Fruit fly (Drosophila melanogaster) whole organism, embryonic: Measurements from ENCODE around the gene CG18596.

Experiments used
- Ada2b ChIP-seq: fragments of 200-800 bp; sonication (Bioruptor generic); IDR thresholded peaks from 2 replicates; pipeline ENCODE4 v1.3.6; 2022; ENCODE audit warnings: missing biosample characterization, missing genetic modification characterization
- CG10565 ChIP-seq: fragments of 200-800 bp; sonication (Bioruptor generic); optimal IDR thresholded peaks from 3 replicates; lab custom pipeline; 2016; ENCODE audit warnings: missing biosample characterization, mild to moderate bottlenecking, missing genetic modification characterization
- CG11247 ChIP-seq: fragments of 200-800 bp; sonication (Bioruptor generic); IDR thresholded peaks from 2 replicates; pipeline ENCODE4 v1.3.6; 2022; ENCODE audit warnings: missing biosample characterization, missing genetic modification characterization
- CG12071 ChIP-seq: fragments of 200-800 bp; sonication (Bioruptor generic); optimal IDR thresholded peaks from 3 replicates; lab custom pipeline; 2018; ENCODE audit warnings: missing biosample characterization, mild to moderate bottlenecking, missing genetic modification characterization
- CG12744 ChIP-seq: fragments of 200-800 bp; sonication (Bioruptor generic); optimal IDR thresholded peaks from 2 replicates; lab custom pipeline; 2016; ENCODE audit warnings: missing biosample characterization, missing genetic modification characterization
- CG13894 ChIP-seq: fragments of 200-800 bp; sonication (Bioruptor generic); optimal IDR thresholded peaks from 3 replicates; lab custom pipeline; 2018; ENCODE audit warnings: missing biosample characterization, mild to moderate bottlenecking, missing genetic modification characterization, moderate library complexity
- CG15269 ChIP-seq: fragments of 200-800 bp; sonication (Bioruptor generic); optimal IDR thresholded peaks from 2 replicates; lab custom pipeline; 2018; ENCODE audit warnings: missing biosample characterization, mild to moderate bottlenecking, missing genetic modification characterization, moderate library complexity
- CG15514 ChIP-seq: fragments of 200-800 bp; sonication (Bioruptor generic); optimal IDR thresholded peaks from 3 replicates; lab custom pipeline; 2017; ENCODE audit warnings: missing biosample characterization, missing genetic modification characterization, mild to moderate bottlenecking, moderate library complexity, missing genetic modification reagents
- CG17186 ChIP-seq: fragments of 200-800 bp; sonication (Bioruptor generic); optimal IDR thresholded peaks from 3 replicates; lab custom pipeline; 2017; ENCODE audit warnings: missing biosample characterization, missing genetic modification reagents, missing genetic modification characterization
- CG17802 ChIP-seq: fragments of 200-800 bp; sonication (Bioruptor generic); optimal IDR thresholded peaks from 2 replicates; lab custom pipeline; 2018; ENCODE audit warnings: missing biosample characterization, mild to moderate bottlenecking, missing genetic modification characterization, moderate library complexity
- CG17829 ChIP-seq: fragments of 200-800 bp; optimal IDR thresholded peaks from 2 replicates; lab custom pipeline; 2019; ENCODE audit warnings: missing biosample characterization, mild to moderate bottlenecking, missing genetic modification characterization, moderate library complexity
- CG2875 ChIP-seq: fragments of 200-800 bp; sonication (Bioruptor generic); optimal IDR thresholded peaks from 2 replicates; lab custom pipeline; 2017; ENCODE audit warnings: missing biosample characterization, mild to moderate bottlenecking, missing genetic modification characterization, missing genetic modification reagents
- CG30403 ChIP-seq: fragments of 200-800 bp; sonication (Bioruptor generic); optimal IDR thresholded peaks from 3 replicates; lab custom pipeline; 2016; ENCODE audit warnings: missing biosample characterization, missing genetic modification characterization
- CG33213 ChIP-seq: fragments of 200-800 bp; sonication (Bioruptor generic); optimal IDR thresholded peaks from 3 replicates; lab custom pipeline; 2016; ENCODE audit warnings: missing biosample characterization, missing genetic modification characterization
- CG3847 ChIP-seq: fragments of 200-800 bp; sonication (Bioruptor generic); IDR thresholded peaks from 2 replicates; pipeline ENCODE4 v1.3.6; 2022; ENCODE audit warnings: missing biosample characterization, missing genetic modification characterization
- CG4424 ChIP-seq: fragments of 200-800 bp; sonication (Bioruptor generic); optimal IDR thresholded peaks from 3 replicates; lab custom pipeline; 2016; ENCODE audit warnings: missing biosample characterization, missing genetic modification characterization
- CG4617 ChIP-seq: fragments of 200-800 bp; sonication (Bioruptor generic); optimal IDR thresholded peaks from 3 replicates; lab custom pipeline; 2016; ENCODE audit warnings: missing biosample characterization, missing genetic modification characterization, borderline replicate concordance
- CG9817 ChIP-seq: fragments of 200-800 bp; sonication (Bioruptor generic); optimal IDR thresholded peaks from 2 replicates; lab custom pipeline; 2018; ENCODE audit warnings: missing biosample characterization, mild to moderate bottlenecking, missing genetic modification characterization, moderate library complexity
- CG9932 ChIP-seq: fragments of 200-800 bp; sonication (Bioruptor generic); IDR thresholded peaks from 2 replicates; pipeline ENCODE4 v1.3.6; 2022; ENCODE audit warnings: missing biosample characterization, missing genetic modification characterization
- CkIIα-i1 ChIP-seq: fragments of 200-800 bp; sonication (Bioruptor generic); IDR thresholded peaks from 2 replicates; pipeline ENCODE4 v1.3.6; 2022; ENCODE audit warnings: missing biosample characterization, missing genetic modification characterization
- D19B ChIP-seq: fragments of 200-800 bp; sonication (Bioruptor generic); optimal IDR thresholded peaks from 2 replicates; lab custom pipeline; 2017; ENCODE audit warnings: missing biosample characterization, mild to moderate bottlenecking, missing genetic modification characterization
- Dad ChIP-seq: fragments of 200-800 bp; sonication (Bioruptor generic); optimal IDR thresholded peaks from 3 replicates; lab custom pipeline; 2016; ENCODE audit warnings: missing biosample characterization, missing genetic modification characterization
- Fer1 ChIP-seq: fragments of 200-800 bp; sonication (Bioruptor generic); optimal IDR thresholded peaks from 2 replicates; lab custom pipeline; 2017; ENCODE audit warnings: missing biosample characterization, mild to moderate bottlenecking, missing genetic modification characterization
- HLH54F ChIP-seq: fragments of 200-800 bp; sonication (Bioruptor generic); optimal IDR thresholded peaks from 3 replicates; lab custom pipeline; 2016; ENCODE audit warnings: missing biosample characterization, missing genetic modification characterization
- Hr78 ChIP-seq, 2 experiments: fragments of 200-800 bp in 1 of 2; fragments of >200 bp in 1 of 2; sonication (Bioruptor generic) in 1 of 2; optimal IDR thresholded peaks; 2 replicates each; lab custom pipeline; 2017 to 2019; ENCODE audit warnings: missing biosample characterization in 2 of 2, missing genetic modification characterization in 2 of 2, mild to moderate bottlenecking in 1 of 2, moderate library complexity in 1 of 2
- Poxn ChIP-seq: fragments of 200-800 bp; sonication (Bioruptor generic); IDR thresholded peaks from 2 replicates; pipeline ENCODE4 v1.3.6; 2022; ENCODE audit warnings: missing biosample characterization, missing genetic modification characterization
- Ravus ChIP-seq: fragments of 200-800 bp; sonication (Bioruptor generic); IDR thresholded peaks from 2 replicates; pipeline ENCODE4 v1.3.6; 2022; ENCODE audit warnings: missing biosample characterization, missing genetic modification characterization
- Scr ChIP-seq: fragments of 200-800 bp; sonication (Bioruptor generic); IDR thresholded peaks from 2 replicates; pipeline ENCODE4 v1.3.6; 2022; ENCODE audit warnings: missing biosample characterization, missing genetic modification characterization; ENCODE audit not compliant: partially characterized antibody
- Sox102F ChIP-seq: fragments of 200-800 bp; sonication (Bioruptor generic); optimal IDR thresholded peaks from 2 replicates; lab custom pipeline; 2018; ENCODE audit warnings: missing biosample characterization, mild to moderate bottlenecking, missing genetic modification characterization, moderate library complexity
- dimm ChIP-seq: fragments of 200-800 bp; sonication (Bioruptor generic); IDR thresholded peaks from 2 replicates; pipeline ENCODE4 v1.3.6; 2022; ENCODE audit warnings: missing biosample characterization, missing genetic modification characterization
- dmrt11E ChIP-seq: fragments of 200-800 bp; sonication (Bioruptor generic); optimal IDR thresholded peaks from 3 replicates; lab custom pipeline; 2018; ENCODE audit warnings: missing biosample characterization, mild to moderate bottlenecking, missing genetic modification characterization, moderate library complexity
- dysf ChIP-seq: fragments of 200-800 bp; sonication (Bioruptor generic); IDR thresholded peaks from 3 replicates; pipeline ENCODE4 v1.3.6; 2022; ENCODE audit warnings: missing biosample characterization, missing genetic modification characterization
- eve ChIP-seq, 2 experiments: fragments of >200 bp; optimal IDR thresholded peaks; 2 replicates each; lab custom pipeline; 2017; ENCODE audit warnings: missing biosample characterization in 2 of 2, missing genetic modification characterization in 2 of 2
- fd64A ChIP-seq: fragments of 200-800 bp; sonication (Bioruptor generic); optimal IDR thresholded peaks from 3 replicates; lab custom pipeline; 2018; ENCODE audit warnings: missing biosample characterization, mild to moderate bottlenecking, missing genetic modification characterization
- grn ChIP-seq: fragments of 200-800 bp; sonication (Bioruptor generic); optimal IDR thresholded peaks from 3 replicates; lab custom pipeline; 2017; ENCODE audit warnings: missing biosample characterization, missing genetic modification characterization
- ham ChIP-seq: fragments of 200-800 bp; sonication (Bioruptor generic); IDR thresholded peaks from 2 replicates; pipeline ENCODE4 v1.3.6; 2022; ENCODE audit warnings: missing biosample characterization, missing genetic modification characterization
- jing ChIP-seq: fragments of 200-800 bp; sonication (Bioruptor generic); optimal IDR thresholded peaks from 2 replicates; lab custom pipeline; 2018; ENCODE audit warnings: missing biosample characterization, mild to moderate bottlenecking, missing genetic modification characterization
- kah ChIP-seq: fragments of 200-800 bp; sonication (Bioruptor generic); optimal IDR thresholded peaks from 2 replicates; lab custom pipeline; 2018; ENCODE audit warnings: missing biosample characterization, mild to moderate bottlenecking, missing genetic modification characterization
- kay ChIP-seq: fragments of 200-800 bp; sonication (Bioruptor generic); optimal IDR thresholded peaks from 2 replicates; lab custom pipeline; 2016; ENCODE audit warnings: missing biosample characterization, missing genetic modification characterization
- luna ChIP-seq: fragments of 200-800 bp; sonication (Bioruptor generic); optimal IDR thresholded peaks from 2 replicates; lab custom pipeline; 2016; ENCODE audit warnings: missing biosample characterization, missing genetic modification characterization
- maf-S ChIP-seq: fragments of 200-800 bp; sonication (Bioruptor generic); optimal IDR thresholded peaks from 2 replicates; lab custom pipeline; 2016; ENCODE audit warnings: missing biosample characterization, missing genetic modification characterization
- mam ChIP-seq: fragments of 200-800 bp; sonication (Bioruptor generic); optimal IDR thresholded peaks from 3 replicates; lab custom pipeline; 2016; ENCODE audit warnings: missing biosample characterization, missing genetic modification characterization
- mld ChIP-seq: fragments of 200-800 bp; sonication (Bioruptor generic); IDR thresholded peaks from 3 replicates; pipeline ENCODE4 v1.3.6; 2022; ENCODE audit warnings: missing biosample characterization, missing genetic modification characterization; ENCODE audit not compliant: partially characterized antibody
- nau ChIP-seq: fragments of 200-800 bp; sonication (Bioruptor generic); optimal IDR thresholded peaks from 3 replicates; lab custom pipeline; 2017; ENCODE audit warnings: missing biosample characterization, mild to moderate bottlenecking, missing genetic modification characterization, missing genetic modification reagents
- nerfin-2 ChIP-seq: fragments of 200-800 bp; sonication (Bioruptor generic); IDR thresholded peaks from 2 replicates; pipeline ENCODE4 v1.3.6; 2022; ENCODE audit warnings: missing biosample characterization, missing genetic modification characterization; ENCODE audit not compliant: partially characterized antibody
- pita ChIP-seq: fragments of 200-800 bp; sonication (Bioruptor generic); optimal IDR thresholded peaks from 2 replicates; lab custom pipeline; 2017; ENCODE audit warnings: missing biosample characterization, mild to moderate bottlenecking, missing genetic modification characterization
- scrt ChIP-seq: fragments of 200-800 bp; sonication (Bioruptor generic); optimal IDR thresholded peaks from 2 replicates; lab custom pipeline; 2018; ENCODE audit warnings: missing biosample characterization, mild to moderate bottlenecking, missing genetic modification characterization, moderate library complexity
- sisA ChIP-seq: fragments of 200-800 bp; sonication (Bioruptor generic); IDR thresholded peaks from 2 replicates; pipeline ENCODE4 v1.3.6; 2022; ENCODE audit warnings: missing biosample characterization, missing genetic modification characterization
- slbo ChIP-seq: fragments of 200-800 bp; sonication (Bioruptor generic); IDR thresholded peaks from 2 replicates; pipeline ENCODE4 v1.3.6; 2022; ENCODE audit warnings: missing biosample characterization, missing genetic modification characterization
- stc ChIP-seq: fragments of 200-800 bp; sonication (Bioruptor generic); IDR thresholded peaks from 2 replicates; pipeline ENCODE4 v1.3.6; 2022; ENCODE audit warnings: missing biosample characterization, missing genetic modification characterization

The CG18596 gene

DNA sequence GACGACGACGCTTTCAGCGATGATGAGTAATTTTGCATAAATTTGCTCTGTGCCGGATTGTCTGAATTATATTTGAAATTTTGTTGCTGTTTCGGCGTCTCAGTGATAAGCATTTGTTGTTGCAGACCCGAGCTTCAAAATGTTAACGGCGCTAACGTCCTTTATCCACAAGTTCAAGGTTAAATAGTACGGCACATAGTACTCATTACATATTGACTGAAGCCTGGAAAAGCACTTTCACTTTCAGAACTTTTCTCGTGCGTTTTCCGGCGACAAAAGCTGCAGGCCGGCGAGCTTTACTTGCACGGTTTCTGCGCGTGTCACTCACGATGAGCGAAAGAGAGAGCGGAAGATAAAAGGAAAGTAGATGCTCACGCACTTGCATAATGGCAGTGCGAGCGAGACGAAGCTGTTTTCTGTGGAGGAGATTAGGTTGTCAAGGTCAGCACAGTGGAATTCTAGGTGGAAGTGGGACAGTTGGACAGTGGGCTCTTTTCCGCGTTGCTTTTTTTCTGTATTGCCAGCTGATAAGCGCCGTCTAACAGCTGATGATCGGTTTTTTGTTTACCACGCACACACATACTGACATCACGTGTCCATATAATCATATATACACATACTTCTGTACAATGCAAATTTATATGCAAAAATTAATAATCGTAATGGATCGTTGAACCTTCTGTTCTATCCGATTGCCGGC, 7.5 kb upstream of the CG18596 start (continued):
- no peak for TF ChIP-seq Poxn (GFP tag; lab: Robert Waterston, UW)
- TF ChIP-seq nau (GFP tag; lab: Kevin White, UChicago) = no peak
- no peak for TF ChIP-seq CG10565 (GFP tag; lab: Kevin White, UChicago)
- no peak for TF ChIP-seq Ada2b (GFP tag; lab: Robert Waterston, UW)
- TF ChIP-seq grn (GFP tag; lab: Kevin White, UChicago) = peak; percentile 42
- TF ChIP-seq D19B (GFP tag; lab: Kevin White, UChicago) = no peak
- TF ChIP-seq CG15514 (GFP tag; lab: Kevin White, UChicago) = no peak
- no peak for TF ChIP-seq CG17802 (tag; lab: Kevin White, UChicago)
- no peak for TF ChIP-seq HLH54F (GFP tag; lab: Kevin White, UChicago)
- no peak for TF ChIP-seq sisA
- no peak for TF ChIP-seq CG12744 (GFP tag; lab: Kevin White, UChicago)
- no peak for TF ChIP-seq CG4424 (GFP tag; lab: Kevin White, UChicago)
- peak; percentile 26; the same call in 1 of the 2 replicates for TF ChIP-seq nerfin-2
- TF ChIP-seq kay (GFP tag; lab: Kevin White, UChicago) = no peak
- no peak for TF ChIP-seq dysf (GFP tag; lab: Robert Waterston, UW)
- TF ChIP-seq CG15269 (tag; lab: Kevin White, UChicago) = no peak
- no peak for TF ChIP-seq CG33213 (GFP tag; lab: Kevin White, UChicago)
- TF ChIP-seq eve (GFP tag; optimal IDR thresholded peaks at IDR 0.05; lab: Kevin White, UChicago) = no peak
- TF ChIP-seq CG30403 = no peak
- peak; percentile 67 for TF ChIP-seq Scr (GFP tag; lab: Robert Waterston, UW)
- TF ChIP-seq fd64A (GFP tag; lab: Kevin White, UChicago) = no peak
- TF ChIP-seq CG11247 (GFP tag; lab: Robert Waterston, UW) = no peak
- no peak for TF ChIP-seq Sox102F
- no peak for TF ChIP-seq kah (GFP tag; lab: Kevin White, UChicago)
- TF ChIP-seq Fer1 = no peak
- TF ChIP-seq CkIIα-i1 (GFP tag; lab: Robert Waterston, UW) = no peak
- no peak for TF ChIP-seq CG9817 (tag; lab: Kevin White, UChicago)
- no peak for TF ChIP-seq scrt (GFP tag; lab: Kevin White, UChicago)
- peak; percentile 8 for TF ChIP-seq CG12071 (GFP tag; lab: Kevin White, UChicago)
- no peak for TF ChIP-seq stc (GFP tag; lab: Robert Waterston, UW)
- no peak for TF ChIP-seq dmrt11E (tag; lab: Kevin White, UChicago)
- no peak for TF ChIP-seq CG17186
- no peak for TF ChIP-seq CG17829 (tag; lab: Kevin White, UChicago)
- TF ChIP-seq dimm = no peak
- TF ChIP-seq mld (GFP tag; lab: Robert Waterston, UW) = 0 out of 3 replicates have a peak, but pooled peaks have one; percentile 11
- TF ChIP-seq maf-S (GFP tag; lab: Kevin White, UChicago) = no peak
- no peak for TF ChIP-seq CG13894 (tag; lab: Kevin White, UChicago)
- no peak for TF ChIP-seq ham
- TF ChIP-seq mam = no peak
- no peak for TF ChIP-seq CG3847 (GFP tag; lab: Robert Waterston, UW)
- TF ChIP-seq Ravus (GFP tag; lab: Robert Waterston, UW) = no peak
- TF ChIP-seq luna (GFP tag; lab: Kevin White, UChicago) = no peak
- TF ChIP-seq slbo (GFP tag; lab: Robert Waterston, UW) = no peak
- no peak for TF ChIP-seq CG9932 (GFP tag; lab: Robert Waterston, UW)
- no peak for TF ChIP-seq pita (GFP tag; lab: Kevin White, UChicago)
- TF ChIP-seq CG4617 (GFP tag; lab: Kevin White, UChicago) = no peak
- no peak for TF ChIP-seq jing (GFP tag; lab: Kevin White, UChicago)
- no peak for TF ChIP-seq Dad (GFP tag; lab: Kevin White, UChicago)
- no peak for TF ChIP-seq CG2875 (GFP tag; lab: Kevin White, UChicago)
- no peak for TF ChIP-seq Hr78 (GFP tag; optimal IDR thresholded peaks at IDR 0.05; lab: Kevin White, UChicago)
